Worm (Caenorhabditis elegans) whole organism, L2 larva: ENCODE data around the gene wrt-8.

Source experiments
- ama-1 ChIP-seq: fragments of 150-350 bp; optimal IDR thresholded peaks from 2 replicates; lab custom pipeline; 2018; ENCODE audit warnings: inconsistent platforms
- blmp-1 ChIP-seq: sonication (generic microtip); optimal IDR thresholded peaks from 2 replicates; lab custom pipeline; 2017; ENCODE audit warnings: missing genetic modification characterization, mild to moderate bottlenecking, missing compliant biosample characterization, antibody characterized with exemption, moderate library complexity; ENCODE audit not compliant: insufficient read depth
- egl-27 ChIP-seq: sonication (generic microtip); optimal IDR thresholded peaks from 3 replicates; lab custom pipeline; 2017; ENCODE audit warnings: missing biosample characterization, missing genetic modification reagents, missing genetic modification characterization
- lin-11 ChIP-seq: fragments of 150-350 bp; sonication (generic microtip); optimal IDR thresholded peaks from 2 replicates; lab custom pipeline; 2014; ENCODE audit warnings: missing biosample characterization, missing genetic modification characterization, inconsistent platforms, mixed read lengths
- nhr-23 ChIP-seq: fragments of 150-350 bp; optimal IDR thresholded peaks from 2 replicates; lab custom pipeline; 2014; ENCODE audit warnings: missing biosample characterization, missing genetic modification reagents, missing genetic modification characterization
- nhr-25 ChIP-seq: fragments of 150-350 bp; sonication (generic microtip); optimal IDR thresholded peaks from 3 replicates; lab custom pipeline; 2014; ENCODE audit warnings: missing biosample characterization, missing genetic modification characterization
- skn-1 ChIP-seq: sonication (generic microtip); optimal IDR thresholded peaks from 2 replicates; lab custom pipeline; 2017; ENCODE audit warnings: missing biosample characterization, missing genetic modification characterization

- TF ChIP-seq ama-1 (lab: Kevin White, UChicago) (no peak), lin-11 (tag; lab: Kevin White, UChicago) (no peak), skn-1 (tag; lab: Kevin White, UChicago) (no peak), blmp-1 (no peak), egl-27 (no peak), nhr-23 (tag; lab: Kevin White, UChicago) (no peak), nhr-25 (no peak)
Measured at ce11 chrV:15367770-15368169, 23.4 kb upstream of the wrt-8 start.
